Fruit fly (Drosophila melanogaster): ENCODE results near the gene Alg13.
A peak's percentile ranks its signal among the peaks of the same experiment; 100 is the strongest.

Alg13 gene

dm6 chr3R:29089662-29090007 lies 48.7 kb downstream of the Alg13 start (continued):
- TF ChIP-seq Ada2b (GFP tag; IDR thresholded peaks at IDR 0.05) (peak; percentile 44; the same call in 1 of the 2 replicates), CG9817 (tag; optimal IDR thresholded peaks at IDR 0.05) (peak; percentile 12), CG9876 (GFP tag; optimal IDR thresholded peaks at IDR 0.05) (no peak), CG32767 (GFP tag; IDR thresholded peaks at IDR 0.05) (no peak; the same call in 1 of the 2 replicates), CG7745 (tag; optimal IDR thresholded peaks at IDR 0.05) (no peak), CG9727 (GFP tag; optimal IDR thresholded peaks at IDR 0.05) (peak; percentile 20), CG10274 (GFP tag; optimal IDR thresholded peaks at IDR 0.05) (peak; percentile 20), grau (tag; optimal IDR thresholded peaks at IDR 0.05) (no peak), Atf6 (GFP tag; IDR thresholded peaks at IDR 0.05) (no peak), CG3847 (GFP tag; IDR thresholded peaks at IDR 0.05) (no peak), CG6683 (GFP tag; optimal IDR thresholded peaks at IDR 0.05) (no peak), Awh (GFP tag; IDR thresholded peaks at IDR 0.05) (0 out of 2 replicates have a peak, but pooled peaks have one; percentile 53), CoRest (tag; optimal IDR thresholded peaks at IDR 0.05) (no peak), CG5245 (GFP tag; optimal IDR thresholded peaks at IDR 0.05) (no peak), NfI (GFP tag; optimal IDR thresholded peaks at IDR 0.05) (no peak), CG13287 (GFP tag; IDR thresholded peaks at IDR 0.05; ENCODE audit: partially characterized antibody) (no peak), Hr39 (optimal IDR thresholded peaks at IDR 0.05) (no peak), eve (GFP tag; optimal IDR thresholded peaks at IDR 0.05) (no peak), CG3726 (GFP tag; IDR thresholded peaks at IDR 0.05) (no peak), CG10431 (GFP tag; optimal IDR thresholded peaks at IDR 0.05) (no peak), Blimp-1 (GFP tag; optimal IDR thresholded peaks at IDR 0.05) (peak; percentile 23), ATbp (GFP tag; optimal IDR thresholded peaks at IDR 0.05) (no peak), Fer2 (tag; optimal IDR thresholded peaks at IDR 0.05) (peak; percentile 34), ems (GFP tag; optimal IDR thresholded peaks at IDR 0.05) (no peak), CG13894 (tag; optimal IDR thresholded peaks at IDR 0.05) (no peak), cg (GFP tag; optimal IDR thresholded peaks at IDR 0.05) (no peak), Gug (GFP tag; IDR thresholded peaks at IDR 0.05) (peak; percentile 65; the same call in 2 of the 4 replicates), CG11695 (GFP tag; IDR thresholded peaks at IDR 0.05) (peak; percentile 54; the same call in 2 of the 3 replicates), CG7786 (GFP tag; optimal IDR thresholded peaks at IDR 0.05) (no peak), Scr (GFP tag; IDR thresholded peaks at IDR 0.05; ENCODE audit: partially characterized antibody) (no peak), Deaf1 (tag; optimal IDR thresholded peaks at IDR 0.05) (no peak), p53 (GFP tag; optimal IDR thresholded peaks at IDR 0.05) (no peak), CG12391 (tag; optimal IDR thresholded peaks at IDR 0.05) (no peak), B-H1 (GFP tag; IDR thresholded peaks at IDR 0.05) (peak; percentile 30; the same call in 2 of the 3 replicates), z (GFP tag; IDR thresholded peaks at IDR 0.05) (no peak), phol (tag; optimal IDR thresholded peaks at IDR 0.05) (peak; percentile 65), CG5953 (GFP tag; IDR thresholded peaks at IDR 0.05) (no peak), CG11398 (GFP tag; optimal IDR thresholded peaks at IDR 0.05) (no peak), psq (GFP tag; optimal IDR thresholded peaks at IDR 0.05) (no peak), stwl (tag; optimal IDR thresholded peaks at IDR 0.05) (no peak), CG30431 (GFP tag; optimal IDR thresholded peaks at IDR 0.05) (no peak), hbn (GFP tag; IDR thresholded peaks at IDR 0.05; ENCODE audit: partially characterized antibody) (no peak), Nf-YB (GFP tag; optimal IDR thresholded peaks at IDR 0.05) (no peak), CG2199 (GFP tag; IDR thresholded peaks at IDR 0.05) (no peak), hkb (optimal IDR thresholded peaks at IDR 0.05) (no peak), hkb (GFP tag; IDR thresholded peaks at IDR 0.05) (peak; percentile 73; the same call in 1 of the 2 replicates), CG14014 (GFP tag; IDR thresholded peaks at IDR 0.05) (no peak), CG2889 (GFP tag; IDR thresholded peaks at IDR 0.05) (no peak), Sox100B (GFP tag; optimal IDR thresholded peaks at IDR 0.05) (peak; percentile 41), crp (GFP tag; optimal IDR thresholded peaks at IDR 0.05) (no peak), Hmx (GFP tag; optimal IDR thresholded peaks at IDR 0.05) (no peak), CG6813 (GFP tag; optimal IDR thresholded peaks at IDR 0.05) (peak; percentile 36)
